Worm (Caenorhabditis elegans) whole organism, early embryonic: ENCODE results near the gene C28D4.18.

Experiments used
- F13C5.2 ChIP-seq: sonication (generic microtip); optimal IDR thresholded peaks from 2 replicates; lab custom pipeline; 2017; ENCODE audit warnings: mild to moderate bottlenecking, missing genetic modification characterization, inconsistent platforms, missing compliant biosample characterization
- ama-1 ChIP-seq: fragments of 150-350 bp; optimal IDR thresholded peaks from 2 replicates; lab custom pipeline; 2014
- ceh-13 ChIP-seq: fragments of 200-800 bp; sonication (Bioruptor generic); optimal IDR thresholded peaks from 2 replicates; lab custom pipeline; 2018; ENCODE audit warnings: mild to moderate bottlenecking, missing genetic modification characterization, missing compliant biosample characterization
- ceh-36 ChIP-seq: sonication (generic microtip); optimal IDR thresholded peaks from 2 replicates; lab custom pipeline; 2016; ENCODE audit warnings: missing genetic modification characterization, inconsistent platforms, missing compliant biosample characterization
- ets-7 ChIP-seq: sonication (generic microtip); optimal IDR thresholded peaks from 2 replicates; lab custom pipeline; 2016; ENCODE audit warnings: missing genotype, missing genetic modification characterization, missing compliant biosample characterization
- hmbx-1 ChIP-seq: sonication (generic microtip); optimal IDR thresholded peaks from 2 replicates; lab custom pipeline; 2016; ENCODE audit warnings: mild to moderate bottlenecking, missing genetic modification characterization, missing compliant biosample characterization
- hmg-4 ChIP-seq: fragments of 200-800 bp; sonication (Bioruptor generic); optimal IDR thresholded peaks from 2 replicates; lab custom pipeline; 2018; ENCODE audit warnings: mild to moderate bottlenecking, missing genetic modification characterization, missing compliant biosample characterization
- pes-1 ChIP-seq: fragments of 200-800 bp; sonication (Bioruptor generic); IDR thresholded peaks from 2 replicates; pipeline ENCODE4 v1.3.6; 2022; ENCODE audit warnings: missing genetic modification reagents, missing genetic modification characterization, missing compliant biosample characterization
- sea-1 ChIP-seq: fragments of 200-800 bp; sonication (Bioruptor generic); conservative IDR thresholded peaks from 2 replicates; pipeline ENCODE4 v1.3.6; 2022; ENCODE audit warnings: missing genetic modification characterization, missing compliant biosample characterization
- tbx-37 ChIP-seq: fragments of 200-800 bp; sonication (Bioruptor generic); conservative IDR thresholded peaks from 2 replicates; pipeline ENCODE4 v1.3.6; 2022; ENCODE audit warnings: missing genetic modification reagents, missing genetic modification characterization, missing compliant biosample characterization

- no peak for TF ChIP-seq ceh-13
- no peak for TF ChIP-seq ets-7 (tag; lab: Kevin White, UChicago)
- TF ChIP-seq F13C5.2 (tag; lab: Kevin White, UChicago) = no peak
- TF ChIP-seq ceh-36 (tag; lab: Kevin White, UChicago) = no peak
- TF ChIP-seq ama-1 (lab: Kevin White, UChicago) = no peak
- TF ChIP-seq tbx-37 (GFP tag; lab: Robert Waterston, UW) = no peak
- TF ChIP-seq hmbx-1 (tag; lab: Kevin White, UChicago) = no peak
- no peak for TF ChIP-seq sea-1
- no peak for TF ChIP-seq hmg-4 (GFP tag; lab: Kevin White, UChicago)
- no peak for TF ChIP-seq pes-1 (GFP tag; lab: Robert Waterston, UW)
Observed at ce11 chrIV:9755713-9756112, 30.6 kb downstream of the C28D4.18 start.
